Worm (Caenorhabditis elegans) whole organism, late embryonic: Measurements from ENCODE around the gene msi-1.

Experiments used
- T23F11.4 ChIP-seq: fragments of 200-800 bp; sonication (Bioruptor generic); optimal IDR thresholded peaks from 2 replicates; lab custom pipeline; 2018; ENCODE audit warnings: mild to moderate bottlenecking, missing genetic modification characterization, missing compliant biosample characterization
- Y22D7AL.16 ChIP-seq: sonication (generic microtip); optimal IDR thresholded peaks from 2 replicates; lab custom pipeline; 2016; ENCODE audit warnings: missing genetic modification characterization, missing compliant biosample characterization
- ama-1 ChIP-seq: fragments of 150-350 bp; optimal IDR thresholded peaks from 2 replicates; lab custom pipeline; 2014
- ceh-2 ChIP-seq: sonication (generic microtip); optimal IDR thresholded peaks from 2 replicates; lab custom pipeline; 2016; ENCODE audit warnings: missing genotype, missing genetic modification characterization, missing compliant biosample characterization
- ceh-45 ChIP-seq: fragments of 200-800 bp; sonication (Bioruptor generic); IDR thresholded peaks from 2 replicates; pipeline ENCODE4 v1.3.6; 2022; ENCODE audit warnings: missing genetic modification reagents, missing genetic modification characterization, missing compliant biosample characterization
- dve-1 ChIP-seq: sonication (generic microtip); optimal IDR thresholded peaks from 2 replicates; lab custom pipeline; 2017; ENCODE audit warnings: antibody characterized with exemption, mild to moderate bottlenecking, missing genetic modification characterization, missing compliant biosample characterization
- nfya-1 ChIP-seq: sonication (generic microtip); optimal IDR thresholded peaks from 2 replicates; lab custom pipeline; 2017; ENCODE audit warnings: missing genetic modification characterization, mild to moderate bottlenecking, missing compliant biosample characterization, antibody characterized with exemption, moderate library complexity
- nhr-11 ChIP-seq: fragments of 150-350 bp; optimal IDR thresholded peaks from 2 replicates; lab custom pipeline; 2014; ENCODE audit warnings: missing biosample characterization, missing genetic modification characterization
- nhr-232 ChIP-seq: sonication (generic microtip); optimal IDR thresholded peaks from 2 replicates; lab custom pipeline; 2016; ENCODE audit warnings: missing genetic modification characterization, missing compliant biosample characterization
- pha-4 ChIP-seq: fragments of 150-350 bp; optimal IDR thresholded peaks from 2 replicates; lab custom pipeline; 2018; ENCODE audit warnings: missing biosample characterization, missing genetic modification reagents, missing genetic modification characterization
- pqm-1 ChIP-seq: sonication (generic microtip); optimal IDR thresholded peaks from 2 replicates; lab custom pipeline; 2016; ENCODE audit warnings: missing genetic modification characterization, missing compliant biosample characterization
- ttx-3 ChIP-seq: sonication (generic microtip); optimal IDR thresholded peaks from 2 replicates; lab custom pipeline; 2016; ENCODE audit warnings: missing genetic modification reagents, missing genetic modification characterization, missing compliant biosample characterization
- unc-55 ChIP-seq: sonication (generic microtip); optimal IDR thresholded peaks from 2 replicates; lab custom pipeline; 2017; ENCODE audit warnings: missing biosample characterization, missing genetic modification reagents, missing genetic modification characterization
- zip-5 ChIP-seq: sonication (generic microtip); optimal IDR thresholded peaks from 2 replicates; lab custom pipeline; 2016; ENCODE audit warnings: missing genetic modification characterization, missing compliant biosample characterization

DNA sequence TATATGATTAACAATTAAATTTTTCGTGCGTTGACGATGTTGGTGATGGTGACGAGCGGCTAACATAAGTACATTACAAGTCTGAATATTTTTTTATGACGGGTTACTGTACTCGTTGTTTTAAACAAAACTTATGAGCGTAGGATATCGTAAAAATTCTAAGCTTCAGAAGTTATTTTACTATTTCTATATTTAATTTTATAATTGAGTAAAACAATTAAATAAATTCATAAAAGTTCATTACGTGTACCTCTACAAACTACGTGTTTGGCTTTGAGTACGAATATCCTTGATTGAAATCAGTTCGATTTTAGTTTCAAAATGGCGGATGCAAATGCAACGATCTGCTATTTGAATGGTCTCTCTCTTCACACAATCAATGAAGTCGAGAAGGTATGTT lies 48.1 kb downstream of the msi-1 start, which contains the start of gene F37A8.1:
- TF ChIP-seq nfya-1 (tag; lab: Kevin White, UChicago), result no peak
- TF ChIP-seq nhr-11 (tag; lab: Kevin White, UChicago), result no peak
- TF ChIP-seq dve-1 (tag; lab: Kevin White, UChicago), result no peak
- no peak for TF ChIP-seq pqm-1 (tag; lab: Kevin White, UChicago)
- TF ChIP-seq ceh-45 (GFP tag; lab: Robert Waterston, UW), result no peak
- no peak for TF ChIP-seq unc-55 (GFP tag; lab: Kevin White, UChicago)
- no peak for TF ChIP-seq ama-1
- no peak for TF ChIP-seq T23F11.4 (GFP tag; lab: Kevin White, UChicago)
- no peak for TF ChIP-seq Y22D7AL.16 (tag; lab: Kevin White, UChicago)
- TF ChIP-seq pha-4 (tag; lab: Kevin White, UChicago), result no peak
- TF ChIP-seq ceh-2, result no peak
- TF ChIP-seq nhr-232 (tag; lab: Kevin White, UChicago), result no peak
- TF ChIP-seq ttx-3, result no peak
- TF ChIP-seq zip-5 (tag; lab: Kevin White, UChicago), result no peak
